Fruit fly (Drosophila melanogaster): ENCODE results near the gene CG14820.

CG14820 gene

DNA sequence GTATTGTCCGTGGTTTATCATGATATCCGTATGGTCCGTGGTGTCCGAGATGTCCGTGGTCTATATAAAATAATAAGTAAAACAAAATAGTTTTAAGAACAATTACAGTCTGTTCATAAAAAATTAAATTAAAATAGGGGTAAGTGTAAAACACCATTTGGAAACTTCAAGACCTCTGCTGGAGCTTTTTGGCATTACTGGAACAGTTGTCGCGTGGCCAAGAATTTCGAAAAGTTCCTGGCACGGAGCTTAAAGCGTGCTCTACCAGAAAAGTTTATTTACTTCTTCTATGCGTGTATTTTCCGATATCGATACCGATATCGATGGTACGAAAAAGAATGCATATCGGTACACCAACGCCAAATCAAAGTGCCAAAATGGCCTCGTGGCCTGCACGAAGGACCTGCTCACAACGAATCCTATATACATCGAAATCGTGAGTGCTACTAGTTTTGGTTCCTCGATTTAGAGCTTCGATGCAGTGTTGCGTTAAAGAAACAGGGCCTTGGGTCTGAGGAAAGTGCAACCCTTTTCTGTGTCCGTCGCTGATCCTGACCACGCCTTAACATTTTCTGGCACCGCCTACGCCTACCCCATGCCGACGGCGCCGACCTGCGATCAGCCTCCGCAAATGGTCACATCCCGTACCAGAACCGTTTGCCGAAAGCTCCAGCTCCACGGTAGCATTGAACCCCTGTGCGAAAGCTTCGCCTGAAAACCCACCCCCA, 9.5 kb downstream of the CG14820 start:
- TF ChIP-seq insv (optimal IDR thresholded peaks at IDR 0.05) (no peak), Sin3A (optimal IDR thresholded peaks at IDR 0.05) (no peak), h (optimal IDR thresholded peaks at IDR 0.05) (no peak), Myc (optimal IDR thresholded peaks at IDR 0.05) (no peak), psq (optimal IDR thresholded peaks at IDR 0.05) (no peak), ttk (optimal IDR thresholded peaks at IDR 0.05) (no peak)

DNA sequence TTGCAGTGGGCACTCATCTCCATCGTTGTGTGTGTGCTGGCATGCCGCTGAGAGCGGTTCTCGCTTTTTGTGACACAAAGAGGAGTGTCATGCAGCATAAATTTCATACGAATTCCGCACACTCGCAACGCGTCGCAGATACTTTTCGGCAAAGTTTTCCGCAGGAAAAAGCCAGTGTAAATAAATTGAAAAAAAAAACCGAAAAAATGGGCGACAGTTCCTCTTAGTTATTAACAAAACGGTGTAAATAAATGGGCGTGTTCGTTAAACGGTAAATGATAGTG, 10.0 kb downstream of the CG14820 start, which contains the start of gene tow:
Gene tow, plus strand, starts transcription at position 26 of the 284 bp plus-strand sequence.
- TF ChIP-seq Myc (optimal IDR thresholded peaks at IDR 0.05) = no peak
- TF ChIP-seq ttk (optimal IDR thresholded peaks at IDR 0.05) = no peak
- TF ChIP-seq insv (optimal IDR thresholded peaks at IDR 0.05) = no peak
- TF ChIP-seq psq (optimal IDR thresholded peaks at IDR 0.05) = no peak
- no peak for TF ChIP-seq Sin3A (optimal IDR thresholded peaks at IDR 0.05)
- no peak for TF ChIP-seq h (optimal IDR thresholded peaks at IDR 0.05)

DNA sequence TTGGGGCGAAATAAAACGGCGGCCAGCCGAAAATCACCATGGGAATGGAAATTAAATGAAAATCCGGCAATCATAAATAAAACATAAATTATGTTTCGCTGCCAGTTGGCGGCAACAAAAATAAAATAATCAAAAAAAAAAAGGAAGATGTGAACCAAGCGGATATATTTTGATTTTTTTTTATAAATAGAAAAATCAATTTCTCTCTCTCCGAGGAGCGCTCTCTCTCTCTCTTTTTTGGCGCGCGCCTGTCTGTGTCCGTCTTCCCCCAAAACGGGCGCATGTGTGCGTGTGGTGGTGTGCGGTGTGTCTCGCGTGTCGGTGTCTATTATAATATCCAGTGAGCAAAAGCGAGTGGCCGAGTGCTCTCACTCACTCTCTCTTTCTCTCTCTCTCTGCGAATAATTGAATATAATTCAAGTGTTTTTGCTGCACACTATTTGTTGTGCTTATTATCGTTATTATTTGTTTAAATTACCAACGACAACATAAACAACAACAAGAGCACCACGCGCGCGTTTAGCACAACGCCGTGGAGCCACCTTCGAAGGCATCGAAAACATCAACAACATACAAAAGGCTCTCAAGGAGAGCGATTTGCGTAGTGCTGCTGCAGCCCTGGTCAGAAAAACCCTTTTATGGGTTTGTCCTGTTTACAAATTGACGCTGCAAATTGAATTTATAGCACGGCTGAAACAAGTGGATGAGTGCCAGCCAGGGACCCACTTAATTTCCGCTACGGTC, 10.7 kb downstream of the CG14820 start:
- TF ChIP-seq psq (optimal IDR thresholded peaks at IDR 0.05) (no peak), h (optimal IDR thresholded peaks at IDR 0.05) (no peak), ttk (optimal IDR thresholded peaks at IDR 0.05) (no peak), Myc (optimal IDR thresholded peaks at IDR 0.05) (no peak), insv (optimal IDR thresholded peaks at IDR 0.05) (no peak), Sin3A (optimal IDR thresholded peaks at IDR 0.05) (no peak)

DNA sequence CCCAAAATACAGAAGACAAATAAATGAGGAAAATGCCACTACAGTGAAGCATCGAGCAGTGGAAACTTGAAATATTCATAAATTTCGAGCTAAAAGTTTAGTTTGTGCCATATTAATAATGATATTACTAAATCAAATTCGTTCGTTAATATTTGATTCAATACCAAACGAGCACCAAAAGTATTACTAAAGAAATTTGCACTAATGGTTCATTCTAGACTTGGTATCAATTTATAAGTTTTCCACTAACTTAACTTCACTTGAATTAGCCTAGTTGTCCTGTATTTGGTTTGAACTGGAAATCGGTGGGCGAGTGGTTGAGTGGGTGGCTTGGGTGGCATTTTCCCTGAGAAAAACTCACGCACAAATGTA, 11.2 kb downstream of the CG14820 start:
- no peak for TF ChIP-seq h (optimal IDR thresholded peaks at IDR 0.05)
- no peak for TF ChIP-seq ttk (optimal IDR thresholded peaks at IDR 0.05)
- no peak for TF ChIP-seq Myc (optimal IDR thresholded peaks at IDR 0.05)
- TF ChIP-seq Sin3A (optimal IDR thresholded peaks at IDR 0.05) = no peak
- TF ChIP-seq insv (optimal IDR thresholded peaks at IDR 0.05) = no peak
- TF ChIP-seq psq (optimal IDR thresholded peaks at IDR 0.05) = no peak

DNA sequence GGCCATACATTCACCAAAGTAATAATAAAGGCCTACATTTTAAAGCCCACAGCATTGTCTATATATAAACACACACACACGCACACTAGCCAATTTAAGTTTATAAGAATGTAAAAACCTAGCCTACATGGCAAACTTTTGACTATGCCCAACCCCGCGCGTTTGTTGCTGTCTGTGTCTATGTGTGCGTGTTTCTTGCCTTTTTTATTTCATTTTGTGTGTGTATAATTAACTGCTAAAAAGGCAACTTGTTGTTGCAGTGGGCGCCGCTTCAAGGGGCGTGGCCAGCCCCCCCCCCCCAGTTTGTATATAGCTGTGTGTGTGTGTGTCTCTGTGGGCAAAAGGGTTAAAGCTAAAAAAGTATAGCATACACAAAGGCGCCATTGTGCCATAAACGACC, 12.6 kb downstream of the CG14820 start:
- TF ChIP-seq insv (optimal IDR thresholded peaks at IDR 0.05) (no peak), h (optimal IDR thresholded peaks at IDR 0.05) (no peak), ttk (optimal IDR thresholded peaks at IDR 0.05) (no peak), Myc (optimal IDR thresholded peaks at IDR 0.05) (no peak), psq (optimal IDR thresholded peaks at IDR 0.05) (no peak)

DNA sequence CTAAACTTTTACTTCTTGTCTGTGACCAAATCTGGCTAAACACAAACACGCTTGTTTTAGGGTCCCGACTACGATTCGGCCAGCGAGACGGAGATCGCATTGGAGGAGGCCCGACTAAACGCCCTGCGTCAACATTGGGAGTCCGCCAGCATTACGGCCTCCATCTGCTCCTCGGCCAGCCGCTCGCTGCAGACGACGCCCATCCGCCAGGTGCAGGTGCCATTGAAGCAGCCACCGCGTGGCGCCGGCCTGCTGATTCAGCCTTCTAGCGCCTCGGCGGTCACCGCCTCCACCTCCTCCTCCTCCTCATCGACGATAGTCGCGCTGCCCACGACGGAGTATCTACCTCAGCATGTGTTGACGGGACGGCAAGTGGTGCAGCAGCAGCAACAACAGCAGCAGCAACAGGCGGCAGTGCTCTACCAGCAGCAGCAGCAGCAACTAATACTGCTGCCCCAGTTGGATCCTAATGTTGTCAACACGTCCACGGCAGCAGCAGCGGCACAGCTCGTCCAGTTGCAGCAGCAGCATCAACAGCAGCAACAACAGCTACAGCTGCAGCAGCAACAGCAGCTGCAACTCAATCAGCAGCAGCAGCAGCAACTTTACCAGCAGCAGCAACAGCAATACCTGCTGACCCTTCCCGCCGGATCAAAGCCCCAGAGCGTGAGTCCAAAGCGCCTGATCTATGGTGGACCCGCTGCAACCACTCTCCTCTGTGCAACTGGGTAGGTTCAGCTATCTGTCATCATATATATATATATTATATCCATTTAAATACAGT, 14.7 kb downstream of the CG14820 start:
- TF ChIP-seq ttk (optimal IDR thresholded peaks at IDR 0.05) (no peak), h (optimal IDR thresholded peaks at IDR 0.05) (no peak), Sin3A (optimal IDR thresholded peaks at IDR 0.05) (no peak), Myc (optimal IDR thresholded peaks at IDR 0.05) (no peak), insv (optimal IDR thresholded peaks at IDR 0.05) (no peak), psq (optimal IDR thresholded peaks at IDR 0.05) (no peak)

DNA sequence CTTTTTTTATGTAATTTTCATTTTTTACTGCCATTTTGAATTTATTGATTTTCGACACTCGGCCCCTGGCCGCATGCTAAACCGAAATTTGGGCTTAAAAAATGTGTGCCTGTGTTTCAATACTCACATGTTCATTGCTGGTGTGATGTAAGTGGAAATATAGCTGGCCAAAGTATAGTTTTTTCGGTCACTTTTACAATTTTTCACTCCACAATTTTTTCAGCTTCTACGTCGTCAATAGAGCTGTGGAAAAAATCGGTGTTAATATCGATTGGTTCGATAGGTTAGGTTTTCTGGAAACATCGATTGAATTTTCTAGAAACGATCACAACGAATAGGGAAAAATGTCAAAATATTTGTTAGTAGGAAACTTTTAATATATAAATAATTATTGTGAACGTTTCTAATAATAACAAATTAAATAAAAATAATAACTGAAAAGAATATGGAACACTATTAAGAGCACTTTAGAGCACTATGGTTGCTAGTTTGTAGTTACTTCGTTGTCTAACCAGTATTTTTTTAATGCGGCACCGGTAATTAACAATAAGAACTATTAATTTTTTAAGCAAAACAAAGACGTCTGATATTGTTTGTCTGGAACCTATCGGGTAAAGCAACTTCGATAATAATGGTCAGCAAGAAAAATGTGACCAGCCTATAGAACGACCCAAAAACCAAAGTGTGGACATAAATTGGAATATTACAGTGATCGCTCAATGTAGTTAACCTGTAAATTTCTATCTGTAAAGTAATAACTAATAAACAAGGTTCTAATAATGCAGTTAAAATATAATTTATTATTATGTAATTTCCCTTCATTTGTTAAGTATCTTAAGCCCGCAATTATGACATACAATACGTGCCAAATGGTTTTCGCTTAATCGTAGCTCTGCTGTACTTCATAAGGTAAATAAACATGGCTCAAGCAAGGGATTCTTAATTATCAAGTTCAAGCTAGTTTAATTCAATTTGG, 22.8 kb downstream of the CG14820 start, which contains the start of the genes CG10077 and CG9948:
Gene CG10077, minus strand, starts transcription at position 651 of the 976 bp plus-strand sequence.
Gene CG9948, plus strand, starts transcription at position 738 of the 976 bp plus-strand sequence.
- TF ChIP-seq insv (optimal IDR thresholded peaks at IDR 0.05) (no peak), h (optimal IDR thresholded peaks at IDR 0.05) (no peak), ttk (optimal IDR thresholded peaks at IDR 0.05) (no peak), Sin3A (optimal IDR thresholded peaks at IDR 0.05) (no peak), Myc (optimal IDR thresholded peaks at IDR 0.05) (no peak), psq (optimal IDR thresholded peaks at IDR 0.05) (no peak)

DNA sequence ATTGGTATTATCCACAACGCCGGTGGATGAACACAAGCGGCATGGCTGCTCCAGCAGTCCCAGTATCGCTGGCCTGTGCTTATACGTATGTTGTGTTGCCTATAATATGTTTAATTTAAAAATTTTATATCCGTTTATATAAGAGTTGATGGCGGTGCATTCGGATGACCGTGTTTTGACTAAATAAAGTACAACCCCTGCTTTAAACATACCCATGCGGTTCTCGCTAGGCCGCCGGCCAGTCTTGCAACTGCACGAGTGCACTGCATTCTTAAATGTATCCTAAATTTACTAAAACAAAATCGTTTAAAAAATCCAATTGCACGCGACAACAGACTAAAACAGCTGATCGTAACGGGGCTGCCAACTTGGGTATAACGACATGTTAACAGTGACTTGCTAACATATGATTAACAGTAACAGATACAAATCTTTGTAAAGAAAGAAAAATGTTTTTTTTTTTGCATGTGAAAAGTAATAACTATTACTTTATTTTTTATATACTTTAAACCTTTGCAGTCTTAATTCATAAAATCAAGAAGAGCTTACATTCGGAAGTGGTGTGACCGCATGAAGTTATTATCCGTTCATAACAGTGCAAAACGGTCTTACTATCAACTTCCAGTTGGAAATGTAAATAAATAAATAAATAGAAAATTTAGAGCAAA, 25.2 kb downstream of the CG14820 start, which contains the start of the genes Uqcc1 and Surf1:
Gene Uqcc1, minus strand, starts transcription at position 356 of the 668 bp plus-strand sequence.
Gene Surf1, plus strand, starts transcription at position 594 of the 668 bp plus-strand sequence.
- no peak for TF ChIP-seq Myc (optimal IDR thresholded peaks at IDR 0.05)
- no peak for TF ChIP-seq h (optimal IDR thresholded peaks at IDR 0.05)
- no peak for TF ChIP-seq psq (optimal IDR thresholded peaks at IDR 0.05)
- TF ChIP-seq Sin3A (optimal IDR thresholded peaks at IDR 0.05) = no peak
- no peak for TF ChIP-seq ttk (optimal IDR thresholded peaks at IDR 0.05)
- no peak for TF ChIP-seq insv (optimal IDR thresholded peaks at IDR 0.05)

DNA sequence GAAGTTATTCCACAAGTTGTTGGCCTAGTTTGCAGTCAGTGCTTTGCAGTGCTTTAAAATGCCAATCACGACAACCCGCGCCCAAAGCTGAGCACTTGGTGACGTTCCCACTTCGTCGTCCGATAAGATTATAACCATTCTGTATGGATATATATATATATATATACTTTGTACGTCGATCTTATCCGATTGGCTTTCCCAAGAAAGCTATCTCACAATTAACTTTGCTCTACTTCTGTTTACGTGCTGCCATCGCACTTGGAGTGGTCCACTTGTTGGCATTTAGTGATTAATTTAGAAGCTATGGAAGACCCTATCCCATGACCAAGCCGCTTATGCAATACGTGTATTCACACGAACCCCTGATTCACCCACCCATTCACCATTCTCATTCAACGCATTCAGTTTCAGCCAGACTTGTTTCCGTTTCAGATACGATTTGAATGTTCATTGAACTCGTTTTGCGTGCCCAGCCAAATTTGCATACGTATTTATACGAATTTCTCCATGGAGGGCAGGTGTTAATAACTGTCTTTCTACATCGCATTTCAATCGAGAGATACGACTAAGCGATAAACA, 29.4 kb downstream of the CG14820 start:
- TF ChIP-seq Sin3A (optimal IDR thresholded peaks at IDR 0.05) (no peak), psq (optimal IDR thresholded peaks at IDR 0.05) (no peak), insv (optimal IDR thresholded peaks at IDR 0.05) (no peak), Myc (optimal IDR thresholded peaks at IDR 0.05) (no peak), ttk (optimal IDR thresholded peaks at IDR 0.05) (no peak), h (optimal IDR thresholded peaks at IDR 0.05) (no peak)

DNA sequence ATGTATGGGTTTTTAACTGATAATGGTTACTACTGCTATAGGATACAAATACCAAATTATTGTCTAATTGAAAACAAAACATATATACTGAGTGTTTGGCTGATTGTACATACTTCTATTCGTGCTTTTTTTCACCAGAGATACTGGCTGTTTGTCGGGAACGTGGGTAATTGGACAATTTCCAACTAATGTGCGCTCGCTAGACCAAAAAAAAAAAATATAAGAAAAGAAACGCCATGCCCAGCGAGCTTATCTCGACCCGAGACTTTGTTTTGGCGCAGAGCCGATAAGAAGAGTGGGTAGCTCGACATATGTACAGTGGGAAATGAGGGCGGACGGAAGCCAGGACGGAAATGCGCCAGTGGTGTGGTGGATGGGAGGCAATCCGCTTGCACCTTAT, 30.4 kb downstream of the CG14820 start:
- TF ChIP-seq Sin3A (optimal IDR thresholded peaks at IDR 0.05) (no peak), psq (optimal IDR thresholded peaks at IDR 0.05) (no peak)

Data from Kc167 (cell line).